Worm (Caenorhabditis elegans) whole organism, midembryonic: ENCODE data around the gene col-158.

ENCODE experiments used
- T22C8.4 ChIP-seq: fragments of 200-800 bp; sonication (Bioruptor generic); IDR thresholded peaks from 2 replicates; pipeline ENCODE4 v1.3.6; 2022; ENCODE audit warnings: missing genetic modification characterization, missing compliant biosample characterization
- cog-1 ChIP-seq: sonication (generic microtip); optimal IDR thresholded peaks from 2 replicates; lab custom pipeline; 2016; ENCODE audit warnings: missing genetic modification characterization, missing compliant biosample characterization
- flt-1 ChIP-seq: fragments of 200-800 bp; sonication (Bioruptor generic); IDR thresholded peaks from 2 replicates; pipeline ENCODE4 v1.3.6; 2022; ENCODE audit warnings: missing genetic modification characterization, missing compliant biosample characterization
- klf-2 ChIP-seq: fragments of 200-800 bp; sonication (Bioruptor generic); conservative IDR thresholded peaks from 2 replicates; pipeline ENCODE4 v1.3.6; 2022; ENCODE audit warnings: missing genetic modification reagents, missing genetic modification characterization, missing compliant biosample characterization
- med-1 ChIP-seq: sonication (generic microtip); optimal IDR thresholded peaks from 2 replicates; lab custom pipeline; 2017; ENCODE audit warnings: missing genetic modification characterization, mild to moderate bottlenecking, missing compliant biosample characterization, antibody characterized with exemption, missing genetic modification reagents; ENCODE audit not compliant: insufficient read depth
- ref-1 ChIP-seq: fragments of 200-800 bp; sonication (Bioruptor generic); conservative IDR thresholded peaks from 2 replicates; pipeline ENCODE4 v1.3.6; 2022; ENCODE audit warnings: missing genetic modification reagents, missing genetic modification characterization, missing compliant biosample characterization
- tab-1 ChIP-seq: fragments of 200-800 bp; sonication (Bioruptor generic); IDR thresholded peaks from 2 replicates; pipeline ENCODE4 v1.3.6; 2022; ENCODE audit warnings: missing genetic modification characterization, missing compliant biosample characterization
- ztf-23 ChIP-seq: fragments of 200-800 bp; sonication (Bioruptor generic); IDR thresholded peaks from 2 replicates; pipeline ENCODE4 v1.3.6; 2022; ENCODE audit warnings: missing genetic modification reagents, missing genetic modification characterization, missing compliant biosample characterization
- ztf-29 ChIP-seq: fragments of 200-800 bp; sonication (Bioruptor generic); IDR thresholded peaks from 2 replicates; pipeline ENCODE4 v1.3.6; 2022; ENCODE audit warnings: missing genetic modification reagents, missing genetic modification characterization, missing compliant biosample characterization

The col-158 gene

ce11 chrV:11868142-11868541, 38.8 kb downstream of the col-158 start, which contains the start of gene R13H4.7:
Gene R13H4.7, minus strand, starts transcription at chrV:11868242.
- TF ChIP-seq cog-1 (tag; lab: Kevin White, UChicago) (no peak), ztf-29 (no peak), klf-2 (GFP tag; lab: Robert Waterston, UW) (no peak), T22C8.4 (GFP tag; lab: Robert Waterston, UW) (no peak), ref-1 (GFP tag; lab: Robert Waterston, UW) (no peak), ztf-23 (no peak), med-1 (GFP tag; lab: Kevin White, UChicago) (no peak), tab-1 (GFP tag; lab: Robert Waterston, UW) (no peak), flt-1 (GFP tag; lab: Robert Waterston, UW) (no peak)

ce11 chrV:11875060-11875459, 45.7 kb downstream of the col-158 start, which contains the start of gene sulp-4:
Gene sulp-4, plus strand, starts transcription at chrV:11875360.
- TF ChIP-seq ref-1 (GFP tag; lab: Robert Waterston, UW): no peak
- TF ChIP-seq med-1 (GFP tag; lab: Kevin White, UChicago): no peak
- no peak for TF ChIP-seq tab-1 (GFP tag; lab: Robert Waterston, UW)
- TF ChIP-seq T22C8.4 (GFP tag; lab: Robert Waterston, UW): no peak
- no peak for TF ChIP-seq flt-1 (GFP tag; lab: Robert Waterston, UW)
- TF ChIP-seq klf-2 (GFP tag; lab: Robert Waterston, UW): no peak
- TF ChIP-seq cog-1 (tag; lab: Kevin White, UChicago): no peak
- no peak for TF ChIP-seq ztf-23
- no peak for TF ChIP-seq ztf-29

ce11 chrV:11876657-11877056, 47.3 kb downstream of the col-158 start:
- no peak for TF ChIP-seq ztf-29
- TF ChIP-seq ztf-23: no peak
- TF ChIP-seq ref-1 (GFP tag; lab: Robert Waterston, UW): no peak
- no peak for TF ChIP-seq cog-1 (tag; lab: Kevin White, UChicago)
- no peak for TF ChIP-seq med-1 (GFP tag; lab: Kevin White, UChicago)
- TF ChIP-seq T22C8.4 (GFP tag; lab: Robert Waterston, UW): no peak
- no peak for TF ChIP-seq tab-1 (GFP tag; lab: Robert Waterston, UW)
- no peak for TF ChIP-seq flt-1 (GFP tag; lab: Robert Waterston, UW)
- no peak for TF ChIP-seq klf-2 (GFP tag; lab: Robert Waterston, UW)

ce11 chrV:11879732-11880131, 50.4 kb downstream of the col-158 start, which contains the start of gene sulp-5:
Gene sulp-5, plus strand, starts transcription at chrV:11880032.
- TF ChIP-seq ztf-23 (no peak), ztf-29 (no peak), T22C8.4 (GFP tag; lab: Robert Waterston, UW) (no peak)
